Fruit fly (Drosophila melanogaster) whole organism, embryonic: ENCODE results near the gene PH4alphaPV.
A peak's percentile ranks its signal among the peaks of the same experiment; 100 is the strongest.

Experiments
- Adf1 ChIP-seq: fragments of 200-800 bp; sonication (Bioruptor generic); IDR thresholded peaks from 2 replicates; pipeline ENCODE4 v1.3.6; 2022; ENCODE audit warnings: missing biosample characterization, missing genetic modification characterization
- Aef1 ChIP-seq: fragments of 200-800 bp; sonication (Bioruptor generic); IDR thresholded peaks from 3 replicates; pipeline ENCODE4 v1.3.6; 2022; ENCODE audit warnings: missing biosample characterization, missing genetic modification characterization
- Atf6 ChIP-seq: fragments of 200-800 bp; sonication (Bioruptor generic); IDR thresholded peaks from 2 replicates; pipeline ENCODE4 v1.3.6; 2022; ENCODE audit warnings: missing biosample characterization, missing genetic modification characterization
- CG10543 ChIP-seq: fragments of 200-800 bp; sonication (Bioruptor generic); optimal IDR thresholded peaks from 3 replicates; lab custom pipeline; 2017; ENCODE audit warnings: missing biosample characterization, mild to moderate bottlenecking, missing genetic modification characterization, moderate library complexity
- CG11085 ChIP-seq: fragments of 200-800 bp; sonication (Bioruptor generic); IDR thresholded peaks from 2 replicates; pipeline ENCODE4 v1.3.6; 2022; ENCODE audit warnings: missing biosample characterization, missing genetic modification characterization
- CG12219 ChIP-seq: fragments of 200-800 bp; sonication (Bioruptor generic); optimal IDR thresholded peaks from 3 replicates; lab custom pipeline; 2018; ENCODE audit warnings: missing biosample characterization, mild to moderate bottlenecking, missing genetic modification characterization
- CG1602 ChIP-seq: fragments of 200-800 bp; sonication (Bioruptor generic); optimal IDR thresholded peaks from 3 replicates; lab custom pipeline; 2016; ENCODE audit warnings: missing biosample characterization, missing genetic modification characterization
- CG1647 ChIP-seq: fragments of 200-800 bp; sonication (Bioruptor generic); optimal IDR thresholded peaks from 3 replicates; lab custom pipeline; 2016; ENCODE audit warnings: missing biosample characterization, missing genetic modification characterization
- CG17359 ChIP-seq: fragments of 200-800 bp; sonication (Bioruptor generic); optimal IDR thresholded peaks from 3 replicates; lab custom pipeline; 2018; ENCODE audit warnings: missing biosample characterization, mild to moderate bottlenecking, missing genetic modification characterization, moderate library complexity
- CG17829 ChIP-seq: fragments of 200-800 bp; optimal IDR thresholded peaks from 2 replicates; lab custom pipeline; 2019; ENCODE audit warnings: missing biosample characterization, mild to moderate bottlenecking, missing genetic modification characterization, moderate library complexity
- CG17912 ChIP-seq: fragments of 200-800 bp; sonication (Bioruptor generic); optimal IDR thresholded peaks from 2 replicates; lab custom pipeline; 2018; ENCODE audit warnings: missing biosample characterization, mild to moderate bottlenecking, missing genetic modification characterization
- CG18599 ChIP-seq: fragments of 200-800 bp; sonication (Bioruptor generic); optimal IDR thresholded peaks from 3 replicates; lab custom pipeline; 2017; ENCODE audit warnings: missing biosample characterization, missing genetic modification characterization, mild to moderate bottlenecking, moderate library complexity, missing genetic modification reagents
- CG2116 ChIP-seq: fragments of 200-800 bp; sonication (Bioruptor generic); optimal IDR thresholded peaks from 3 replicates; lab custom pipeline; 2018; ENCODE audit warnings: missing biosample characterization, mild to moderate bottlenecking, missing genetic modification characterization
- CG3065 ChIP-seq: fragments of 200-800 bp; sonication (Bioruptor generic); optimal IDR thresholded peaks from 2 replicates; lab custom pipeline; 2016; ENCODE audit warnings: missing biosample characterization, missing genetic modification characterization
- CG31388 ChIP-seq: fragments of 200-800 bp; sonication (Bioruptor generic); optimal IDR thresholded peaks from 2 replicates; lab custom pipeline; 2016; ENCODE audit warnings: missing biosample characterization, missing genetic modification characterization
- CG32767 ChIP-seq: fragments of 200-800 bp; sonication (Bioruptor generic); IDR thresholded peaks from 2 replicates; pipeline ENCODE4 v1.3.6; 2022; ENCODE audit warnings: missing biosample characterization, missing genetic modification characterization
- CG33213 ChIP-seq: fragments of 200-800 bp; sonication (Bioruptor generic); optimal IDR thresholded peaks from 3 replicates; lab custom pipeline; 2016; ENCODE audit warnings: missing biosample characterization, missing genetic modification characterization
- CG4707 ChIP-seq: fragments of 200-800 bp; sonication (Bioruptor generic); optimal IDR thresholded peaks from 2 replicates; lab custom pipeline; 2018; ENCODE audit warnings: missing biosample characterization, mild to moderate bottlenecking, missing genetic modification characterization, moderate library complexity
- Dbx ChIP-seq: fragments of 200-800 bp; sonication (Bioruptor generic); IDR thresholded peaks from 3 replicates; pipeline ENCODE4 v1.3.6; 2022; ENCODE audit warnings: missing biosample characterization, missing genetic modification characterization
- Deaf1 ChIP-seq: fragments of 200-800 bp; optimal IDR thresholded peaks from 3 replicates; lab custom pipeline; 2019; ENCODE audit warnings: missing biosample characterization, mild to moderate bottlenecking, missing genetic modification characterization, moderate library complexity
- GATAe ChIP-seq: fragments of 200-800 bp; sonication (Bioruptor generic); conservative IDR thresholded peaks from 2 replicates; pipeline ENCODE4 v1.3.6; 2022; ENCODE audit warnings: missing biosample characterization, missing genetic modification characterization
- Gug ChIP-seq: fragments of 200-800 bp; sonication (Bioruptor generic); IDR thresholded peaks from 4 replicates; pipeline ENCODE4 v1.3.6; 2022; ENCODE audit warnings: missing biosample characterization, missing genetic modification characterization
- HmgZ ChIP-seq: fragments of 200-800 bp; sonication (Bioruptor generic); optimal IDR thresholded peaks from 2 replicates; lab custom pipeline; 2018; ENCODE audit warnings: missing biosample characterization, mild to moderate bottlenecking, missing genetic modification characterization
- Hmr ChIP-seq: fragments of 200-800 bp; sonication (Bioruptor generic); optimal IDR thresholded peaks from 3 replicates; lab custom pipeline; 2017; ENCODE audit warnings: mild to moderate bottlenecking, missing biosample characterization, missing genetic modification reagents, missing genetic modification characterization
- Kr ChIP-seq: fragments of 200-800 bp; sonication (Bioruptor generic); optimal IDR thresholded peaks from 2 replicates; lab custom pipeline; 2017; ENCODE audit warnings: missing biosample characterization, mild to moderate bottlenecking, missing genetic modification characterization
- Oaz ChIP-seq: fragments of 200-800 bp; sonication (Bioruptor generic); IDR thresholded peaks from 2 replicates; pipeline ENCODE4 v1.3.6; 2022; ENCODE audit warnings: missing biosample characterization, missing genetic modification characterization
- TFAM ChIP-seq: fragments of 200-800 bp; sonication (Bioruptor generic); optimal IDR thresholded peaks from 2 replicates; lab custom pipeline; 2017; ENCODE audit warnings: missing biosample characterization, missing genetic modification characterization, inconsistent platforms
- Tbp ChIP-seq: fragments of >200 bp; optimal IDR thresholded peaks from 2 replicates; lab custom pipeline; 2018; ENCODE audit warnings: missing biosample characterization, missing genetic modification characterization
- Vsx1 ChIP-seq: fragments of 200-800 bp; sonication (Bioruptor generic); optimal IDR thresholded peaks from 2 replicates; lab custom pipeline; 2017; ENCODE audit warnings: missing biosample characterization, mild to moderate bottlenecking, missing genetic modification characterization, missing genetic modification reagents
- al ChIP-seq: fragments of 200-800 bp; sonication (Bioruptor generic); IDR thresholded peaks from 2 replicates; pipeline ENCODE4 v1.3.6; 2022; ENCODE audit warnings: missing biosample characterization, missing genetic modification characterization
- aop ChIP-seq: fragments of 200-800 bp; sonication (Bioruptor generic); IDR thresholded peaks from 2 replicates; pipeline ENCODE4 v1.3.6; 2022; ENCODE audit warnings: missing biosample characterization, missing genetic modification characterization
- cas ChIP-seq: fragments of 200-800 bp; sonication (Bioruptor generic); IDR thresholded peaks from 2 replicates; pipeline ENCODE4 v1.3.6; 2022; ENCODE audit warnings: missing biosample characterization, missing genetic modification characterization
- chm ChIP-seq: fragments of 200-800 bp; sonication (Bioruptor generic); IDR thresholded peaks from 2 replicates; pipeline ENCODE4 v1.3.6; 2022; ENCODE audit warnings: missing biosample characterization, missing genetic modification characterization
- crp ChIP-seq, 2 experiments: fragments of 200-800 bp; sonication (Bioruptor generic); optimal IDR thresholded peaks; 2 replicates in 1 of 2; 3 replicates in 1 of 2; lab custom pipeline; 2017; ENCODE audit warnings: missing biosample characterization in 2 of 2, missing genetic modification characterization in 2 of 2, mild to moderate bottlenecking in 1 of 2, moderate library complexity in 1 of 2
- da ChIP-seq: fragments of 200-800 bp; sonication (Bioruptor generic); optimal IDR thresholded peaks from 2 replicates; lab custom pipeline; 2016; ENCODE audit warnings: missing biosample characterization, missing genetic modification characterization
- emc ChIP-seq: fragments of 200-800 bp; sonication (Bioruptor generic); optimal IDR thresholded peaks from 2 replicates; lab custom pipeline; 2016; ENCODE audit warnings: missing biosample characterization, missing genetic modification characterization
- ems ChIP-seq: fragments of 200-800 bp; sonication (Bioruptor generic); optimal IDR thresholded peaks from 3 replicates; lab custom pipeline; 2016; ENCODE audit warnings: missing biosample characterization, missing genetic modification characterization
- en ChIP-seq: fragments of 200-800 bp; sonication (Bioruptor generic); optimal IDR thresholded peaks from 2 replicates; lab custom pipeline; 2016; ENCODE audit warnings: missing biosample characterization, missing genetic modification characterization
- ewg ChIP-seq: fragments of 200-800 bp; sonication (Bioruptor generic); optimal IDR thresholded peaks from 3 replicates; lab custom pipeline; 2017; ENCODE audit warnings: mild to moderate bottlenecking, missing biosample characterization, missing genetic modification reagents, missing genetic modification characterization
- ftz-f1 ChIP-seq: fragments of 200-800 bp; sonication (Bioruptor generic); optimal IDR thresholded peaks from 2 replicates; lab custom pipeline; 2016; ENCODE audit warnings: missing biosample characterization, missing genetic modification characterization
- gcm2 ChIP-seq: fragments of 200-800 bp; sonication (Bioruptor generic); optimal IDR thresholded peaks from 2 replicates; lab custom pipeline; 2016; ENCODE audit warnings: missing biosample characterization, missing genetic modification characterization
- gfzf ChIP-seq: fragments of 200-800 bp; sonication (Bioruptor generic); optimal IDR thresholded peaks from 2 replicates; lab custom pipeline; 2016; ENCODE audit warnings: missing biosample characterization, mild to moderate bottlenecking, missing genetic modification characterization, moderate library complexity
- gt ChIP-seq: fragments of 200-800 bp; sonication (Bioruptor generic); IDR thresholded peaks from 2 replicates; pipeline ENCODE4 v1.3.6; 2022; ENCODE audit warnings: missing biosample characterization, missing genetic modification characterization
- hbn ChIP-seq: fragments of 200-800 bp; sonication (Bioruptor generic); IDR thresholded peaks from 2 replicates; pipeline ENCODE4 v1.3.6; 2022; ENCODE audit warnings: missing biosample characterization, missing genetic modification characterization; ENCODE audit not compliant: partially characterized antibody
- hth ChIP-seq: fragments of >200 bp; optimal IDR thresholded peaks from 2 replicates; lab custom pipeline; 2017; ENCODE audit warnings: inconsistent platforms
- sens ChIP-seq: fragments of 200-800 bp; sonication (Bioruptor generic); peaks from one replicate; lab custom pipeline; 2016; ENCODE audit warnings: missing biosample characterization, missing genetic modification characterization
- so ChIP-seq: fragments of 200-800 bp; sonication (Bioruptor generic); IDR thresholded peaks from 3 replicates; pipeline ENCODE4 v1.3.6; 2022; ENCODE audit warnings: missing biosample characterization, missing genetic modification characterization
- sr ChIP-seq: fragments of 200-800 bp; sonication (Bioruptor generic); IDR thresholded peaks from 3 replicates; pipeline ENCODE4 v1.3.6; 2022; ENCODE audit warnings: missing biosample characterization, missing genetic modification characterization
- stc ChIP-seq: fragments of 200-800 bp; sonication (Bioruptor generic); IDR thresholded peaks from 2 replicates; pipeline ENCODE4 v1.3.6; 2022; ENCODE audit warnings: missing biosample characterization, missing genetic modification characterization
- ttk ChIP-seq: fragments of 200-800 bp; sonication (Bioruptor generic); IDR thresholded peaks from 2 replicates; pipeline ENCODE4 v2.1.2; 2022; ENCODE audit warnings: missing biosample characterization, missing genetic modification characterization
- wdn ChIP-seq: fragments of 200-800 bp; sonication (Bioruptor generic); IDR thresholded peaks from 2 replicates; pipeline ENCODE4 v1.3.6; 2022; ENCODE audit warnings: missing biosample characterization, missing genetic modification characterization

Gene PH4alphaPV

dm6 chr3R:30601440-30602256, 46.7 kb downstream of the PH4alphaPV start, which contains the start of the genes CG2246 and CG31021 (continued):
- no peak for TF ChIP-seq CG4707
- peak; percentile 83 for TF ChIP-seq Hmr (GFP tag; lab: Kevin White, UChicago)
- peak; percentile 57 for TF ChIP-seq stc (GFP tag; lab: Robert Waterston, UW)
- TF ChIP-seq emc (GFP tag; lab: Kevin White, UChicago), result peak; percentile 43
- TF ChIP-seq ems, result peak; percentile 29
- TF ChIP-seq CG1647 (GFP tag; lab: Kevin White, UChicago), result peak; percentile 13
- TF ChIP-seq Oaz (GFP tag; lab: Robert Waterston, UW), result no peak
- TF ChIP-seq CG11085 (GFP tag; lab: Robert Waterston, UW), result peak; percentile 66
- no peak for TF ChIP-seq ftz-f1 (GFP tag; lab: Kevin White, UChicago)
- TF ChIP-seq CG17912 (GFP tag; lab: Kevin White, UChicago), result no peak
- TF ChIP-seq Aef1 (GFP tag; lab: Robert Waterston, UW), result peak; percentile 43; the same call in 2 of the 3 replicates
- no peak for TF ChIP-seq da (GFP tag; lab: Kevin White, UChicago)
- no peak for TF ChIP-seq CG18599 (GFP tag; lab: Kevin White, UChicago)
- no peak for TF ChIP-seq gt (GFP tag; lab: Robert Waterston, UW)
- peak; percentile 35 for TF ChIP-seq CG10543
- TF ChIP-seq cas (GFP tag; lab: Robert Waterston, UW), result no peak
- TF ChIP-seq ewg (GFP tag; lab: Kevin White, UChicago), result peak; percentile 5
- TF ChIP-seq CG2116, result peak; percentile 64
- TF ChIP-seq ttk (GFP tag; lab: Robert Waterston, UW), result no peak
- no peak for TF ChIP-seq wdn (GFP tag; lab: Robert Waterston, UW)
- TF ChIP-seq CG33213 (GFP tag; lab: Kevin White, UChicago), result peak; percentile 93
- TF ChIP-seq crp (GFP tag; optimal IDR thresholded peaks at IDR 0.05; lab: Kevin White, UChicago), result peak; percentile 58 to 90
- TF ChIP-seq CG12219 (GFP tag; lab: Kevin White, UChicago), result no peak
- peak; percentile 44 for TF ChIP-seq HmgZ (tag; lab: Kevin White, UChicago)
- TF ChIP-seq chm (GFP tag; lab: Robert Waterston, UW), result no peak
- no peak for TF ChIP-seq Atf6
- TF ChIP-seq Deaf1, result peak; percentile 11
- no peak for TF ChIP-seq GATAe
- peak; percentile 59 for TF ChIP-seq hbn
- TF ChIP-seq al, result peak; percentile 43; the same call in 1 of the 2 replicates
- TF ChIP-seq Dbx (GFP tag; lab: Robert Waterston, UW), result peak; percentile 70; the same call in 2 of the 3 replicates
- TF ChIP-seq en (GFP tag; lab: Kevin White, UChicago), result no peak
- TF ChIP-seq aop (GFP tag; lab: Robert Waterston, UW), result no peak
- TF ChIP-seq Gug (GFP tag; lab: Robert Waterston, UW), result peak; percentile 72; the same call in 3 of the 4 replicates
- TF ChIP-seq sr (GFP tag; lab: Robert Waterston, UW), result no peak
- TF ChIP-seq Kr (GFP tag; lab: Kevin White, UChicago), result no peak
- no peak for TF ChIP-seq CG1602 (GFP tag; lab: Kevin White, UChicago)
- peak; percentile 19 for TF ChIP-seq CG17359
- TF ChIP-seq hth (lab: Kevin White, UChicago), result no peak
- peak; percentile 87 for TF ChIP-seq sens (GFP tag; lab: Kevin White, UChicago)
- no peak for TF ChIP-seq Tbp
- no peak for TF ChIP-seq Adf1
- no peak for TF ChIP-seq CG31388 (GFP tag; lab: Kevin White, UChicago)
- peak; percentile 56 for TF ChIP-seq gfzf
- no peak for TF ChIP-seq so
- TF ChIP-seq CG17829 (tag; lab: Kevin White, UChicago), result peak; percentile 59
- TF ChIP-seq CG3065, result no peak
- TF ChIP-seq Vsx1 (GFP tag; lab: Kevin White, UChicago), result no peak
- TF ChIP-seq gcm2 (GFP tag; lab: Kevin White, UChicago), result no peak
- no peak for TF ChIP-seq CG32767 (GFP tag; lab: Robert Waterston, UW)
- no peak for TF ChIP-seq TFAM
